Worm (Caenorhabditis elegans): ENCODE results near the gene amt-1.
A peak's percentile ranks its signal among the peaks of the same experiment; 100 is the strongest.

DNA sequence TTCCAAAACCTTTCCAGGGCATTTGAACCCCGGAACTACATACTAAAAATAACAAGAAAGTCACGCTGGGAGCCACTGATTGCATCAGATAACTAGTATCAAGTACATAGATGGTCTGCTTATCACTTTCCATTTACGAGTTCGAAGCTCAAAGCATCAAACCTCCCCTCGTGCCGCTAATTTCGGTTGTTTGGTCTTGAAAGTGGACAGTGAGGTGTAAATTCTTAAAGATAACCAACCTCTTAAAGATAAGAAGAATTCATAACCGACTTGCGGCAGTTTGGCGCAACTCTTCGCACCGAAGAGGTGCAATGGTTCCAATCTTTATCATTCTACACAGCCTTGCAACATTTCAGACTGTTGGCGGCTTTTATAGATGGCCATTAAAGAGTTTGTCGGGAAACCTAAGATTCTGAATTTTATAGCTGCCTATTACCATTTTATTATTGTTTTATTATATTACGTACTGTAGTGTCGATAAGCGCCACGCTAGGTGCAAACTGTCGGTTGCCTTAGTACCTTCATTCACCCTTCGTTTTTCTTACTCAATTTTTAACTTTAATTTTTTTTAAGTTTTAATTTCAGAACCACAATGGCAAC, 6.4 kb upstream of the amt-1 start, which contains the start of gene amt-4:
- TF ChIP-seq lsy-2 (tag; optimal IDR thresholded peaks at IDR 0.05), result no peak
- no peak for TF ChIP-seq efl-3 (GFP tag; optimal IDR thresholded peaks at IDR 0.05)
- no peak for TF ChIP-seq C04F5.9 (tag; optimal IDR thresholded peaks at IDR 0.05)
- no peak for TF ChIP-seq pqm-1 (tag; optimal IDR thresholded peaks at IDR 0.05)
- no peak for TF ChIP-seq nhr-237 (tag; optimal IDR thresholded peaks at IDR 0.05)
- no peak for TF ChIP-seq fos-1 (tag; optimal IDR thresholded peaks at IDR 0.05)
- peak; percentile 98 for TF ChIP-seq elt-2 (tag; optimal IDR thresholded peaks at IDR 0.05)

Measured in whole organism, L1 larva.